Fruit fly (Drosophila melanogaster): Measurements from ENCODE around the gene CG14625.

DNA sequence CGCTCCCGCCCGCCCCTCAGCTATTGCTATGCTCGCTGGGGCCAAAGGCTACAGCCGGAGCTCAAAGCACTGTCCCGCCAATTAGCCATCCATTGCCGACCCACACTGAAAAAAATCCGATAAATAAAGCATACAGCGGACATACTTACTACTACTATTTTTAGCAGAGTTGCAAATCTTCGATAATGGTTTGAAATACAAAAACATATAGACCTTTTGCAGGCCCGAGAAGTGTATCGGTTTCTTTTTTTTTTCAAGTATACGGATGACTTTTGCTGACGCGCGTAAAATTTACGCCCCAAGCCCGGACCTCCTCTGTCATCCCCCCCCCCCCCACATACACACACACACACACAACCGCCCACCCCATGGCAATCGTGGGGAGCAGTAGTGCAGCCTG, 32.4 kb downstream of the CG14625 start:
- TF ChIP-seq CG8478 (optimal IDR thresholded peaks at IDR 0.05) (no peak), CTCF (optimal IDR thresholded peaks at IDR 0.05) (no peak)

All from S2 (cell line).